Fruit fly (Drosophila melanogaster) whole organism, wandering third instar larva: ENCODE data around the gene Gyc88E.

Experiments
- Abd-B ChIP-seq: fragments of >200 bp; optimal IDR thresholded peaks from 2 replicates; lab custom pipeline; 2017; ENCODE audit warnings: missing biosample characterization, missing genetic modification characterization
- CG32264 ChIP-seq: fragments of 200-800 bp; sonication (Bioruptor generic); optimal IDR thresholded peaks from 2 replicates; lab custom pipeline; 2016; ENCODE audit warnings: missing biosample characterization, missing genetic modification characterization
- CG9705 ChIP-seq: fragments of 200-800 bp; sonication (Bioruptor generic); optimal IDR thresholded peaks from 2 replicates; lab custom pipeline; 2018; ENCODE audit warnings: missing biosample characterization, mild to moderate bottlenecking, missing genetic modification characterization
- CrebA ChIP-seq: fragments of 200-800 bp; sonication (Bioruptor generic); optimal IDR thresholded peaks from 2 replicates; lab custom pipeline; 2016; ENCODE audit warnings: missing biosample characterization, mild to moderate bottlenecking, missing genetic modification characterization, borderline replicate concordance
- Dfd ChIP-seq: fragments of >200 bp; optimal IDR thresholded peaks from 2 replicates; lab custom pipeline; 2017; ENCODE audit warnings: missing biosample characterization, missing genetic modification characterization
- Dif ChIP-seq: fragments of 200-275, 200-300 bp; sonication (Bioruptor generic); optimal IDR thresholded peaks from 2 replicates; lab custom pipeline; 2018; ENCODE audit warnings: missing biosample characterization, missing genetic modification characterization; ENCODE audit not compliant: partially characterized antibody
- GATAd ChIP-seq: sonication (Bioruptor generic); optimal IDR thresholded peaks from 2 replicates; lab custom pipeline; 2016; ENCODE audit warnings: missing biosample characterization, missing genetic modification characterization
- HLH106 ChIP-seq: fragments of 200-800 bp; optimal IDR thresholded peaks from 3 replicates; lab custom pipeline; 2019; ENCODE audit warnings: missing biosample characterization, mild to moderate bottlenecking, missing genetic modification characterization, moderate library complexity
- Hnf4 ChIP-seq: fragments of 200-800 bp; sonication (Bioruptor generic); optimal IDR thresholded peaks from 2 replicates; lab custom pipeline; 2016; ENCODE audit warnings: missing biosample characterization, mild to moderate bottlenecking, missing genetic modification characterization
- Hr78 ChIP-seq: fragments of >200 bp; optimal IDR thresholded peaks from 2 replicates; lab custom pipeline; 2017; ENCODE audit warnings: missing biosample characterization, missing genetic modification characterization
- Hr83 ChIP-seq: fragments of 200-300 bp; sonication (Bioruptor generic); optimal IDR thresholded peaks from 2 replicates; lab custom pipeline; 2016; ENCODE audit warnings: missing biosample characterization, mild to moderate bottlenecking, missing genetic modification characterization, moderate library complexity; ENCODE audit not compliant: poor library complexity, severe bottlenecking
- Jra ChIP-seq: sonication (Bioruptor generic); optimal IDR thresholded peaks from 2 replicates; lab custom pipeline; 2016; ENCODE audit warnings: missing biosample characterization, missing genetic modification characterization
- Mio ChIP-seq: sonication (Bioruptor generic); optimal IDR thresholded peaks from 2 replicates; lab custom pipeline; 2016; ENCODE audit warnings: missing biosample characterization, missing genetic modification characterization
- Myc ChIP-seq: fragments of >200 bp; optimal IDR thresholded peaks from 2 replicates; lab custom pipeline; 2017
- N ChIP-seq: fragments of >200 bp; optimal IDR thresholded peaks from 2 replicates; lab custom pipeline; 2018; ENCODE audit warnings: missing biosample characterization, missing external identifiers, missing genetic modification characterization
- OdsH ChIP-seq: fragments of 200-800 bp; sonication (Bioruptor generic); optimal IDR thresholded peaks from 2 replicates; lab custom pipeline; 2016; ENCODE audit warnings: missing biosample characterization, mild to moderate bottlenecking, missing genetic modification characterization
- Rel ChIP-seq, 2 experiments: fragments of 200-800 bp; sonication (Bioruptor generic) in 1 of 2; optimal IDR thresholded peaks; 2 replicates in 1 of 2; 3 replicates in 1 of 2; lab custom pipeline; 2016 to 2019; ENCODE audit warnings: mild to moderate bottlenecking in 2 of 2, missing biosample characterization in 2 of 2, missing genetic modification characterization in 2 of 2, moderate library complexity in 1 of 2
- Sp1 ChIP-seq: fragments of 200-800 bp; sonication (Bioruptor generic); optimal IDR thresholded peaks from 3 replicates; lab custom pipeline; 2019; ENCODE audit warnings: missing biosample characterization, mild to moderate bottlenecking, missing genetic modification characterization, moderate library complexity
- Vsx2 ChIP-seq: fragments of 200-300, 225-300 bp; sonication (Bioruptor generic); optimal IDR thresholded peaks from 2 replicates; lab custom pipeline; 2018; ENCODE audit warnings: missing biosample characterization, missing genetic modification characterization; ENCODE audit not compliant: partially characterized antibody
- br ChIP-seq: fragments of 200-800 bp; sonication (Bioruptor generic); optimal IDR thresholded peaks from 2 replicates; lab custom pipeline; 2016; ENCODE audit warnings: missing biosample characterization, missing genetic modification characterization
- brk ChIP-seq: fragments of 200-800 bp; sonication (Bioruptor generic); optimal IDR thresholded peaks from 2 replicates; lab custom pipeline; 2016; ENCODE audit warnings: missing biosample characterization, mild to moderate bottlenecking, missing genetic modification characterization
- dl ChIP-seq, 2 experiments: fragments of 175-275, 200-275 bp in 1 of 2; fragments of 200-275 bp in 1 of 2; sonication (Bioruptor generic); optimal IDR thresholded peaks; lab custom pipeline; 2018; ENCODE audit warnings: mild to moderate bottlenecking in 2 of 2, missing biosample characterization in 2 of 2, missing genetic modification characterization in 2 of 2, moderate library complexity in 2 of 2; ENCODE audit not compliant: partially characterized antibody in 2 of 2, insufficient read depth in 1 of 2
- dmrt93B ChIP-seq: fragments of 200-800 bp; sonication (Bioruptor generic); optimal IDR thresholded peaks from 2 replicates; lab custom pipeline; 2018; ENCODE audit warnings: missing biosample characterization, mild to moderate bottlenecking, missing genetic modification characterization
- dsf ChIP-seq: sonication (Bioruptor generic); optimal IDR thresholded peaks from 2 replicates; lab custom pipeline; 2016; ENCODE audit warnings: missing biosample characterization, missing genetic modification characterization, borderline replicate concordance
- ey ChIP-seq: fragments of 200-800 bp; sonication (Bioruptor generic); optimal IDR thresholded peaks from 2 replicates; lab custom pipeline; 2016; ENCODE audit warnings: missing biosample characterization, missing genetic modification characterization
- foxo ChIP-seq, 2 experiments: fragments of 200-800 bp; sonication (Bioruptor generic); optimal IDR thresholded peaks; 2 replicates in 1 of 2; 3 replicates in 1 of 2; lab custom pipeline; 2016 to 2017; ENCODE audit warnings: missing biosample characterization in 2 of 2, missing genetic modification characterization in 2 of 2
- fru ChIP-seq: fragments of 200-800 bp; sonication (Bioruptor generic); optimal IDR thresholded peaks from 3 replicates; lab custom pipeline; 2016; ENCODE audit warnings: missing biosample characterization, mild to moderate bottlenecking, missing genetic modification characterization
- h ChIP-seq: fragments of 200-800 bp; sonication (Bioruptor generic); optimal IDR thresholded peaks from 3 replicates; lab custom pipeline; 2016; ENCODE audit warnings: missing biosample characterization, mild to moderate bottlenecking, missing genetic modification characterization
- jim ChIP-seq: fragments of 175-275, 200-325 bp; sonication (Bioruptor generic); optimal IDR thresholded peaks from 2 replicates; lab custom pipeline; 2016; ENCODE audit warnings: missing biosample characterization, mild to moderate bottlenecking, missing genetic modification characterization
- lola ChIP-seq: fragments of >200 bp; optimal IDR thresholded peaks from 2 replicates; lab custom pipeline; 2017; ENCODE audit warnings: missing biosample characterization, missing genetic modification characterization
- pan ChIP-seq: fragments of >200 bp; optimal IDR thresholded peaks from 2 replicates; lab custom pipeline; 2017
- psq ChIP-seq: fragments of 200-800 bp; sonication (Bioruptor generic); optimal IDR thresholded peaks from 3 replicates; lab custom pipeline; 2017; ENCODE audit warnings: missing biosample characterization, mild to moderate bottlenecking, missing genetic modification characterization, moderate library complexity
- rgr ChIP-seq: fragments of 200-800 bp; sonication (Bioruptor generic); optimal IDR thresholded peaks from 3 replicates; lab custom pipeline; 2016; ENCODE audit warnings: missing biosample characterization, mild to moderate bottlenecking, missing genetic modification characterization
- sage ChIP-seq: fragments of 200-800 bp; sonication (Bioruptor generic); optimal IDR thresholded peaks from 2 replicates; lab custom pipeline; 2016; ENCODE audit warnings: missing biosample characterization, mild to moderate bottlenecking, missing genetic modification characterization
- sv ChIP-seq: fragments of 200-800 bp; sonication (Bioruptor generic); optimal IDR thresholded peaks from 3 replicates; lab custom pipeline; 2016; ENCODE audit warnings: missing biosample characterization, missing genetic modification characterization
- tai ChIP-seq: sonication (Bioruptor generic); optimal IDR thresholded peaks from 2 replicates; lab custom pipeline; 2016; ENCODE audit warnings: missing biosample characterization, missing genetic modification characterization
- usp ChIP-seq: fragments of >200 bp; optimal IDR thresholded peaks from 2 replicates; lab custom pipeline; 2017; ENCODE audit warnings: missing biosample characterization, missing genetic modification characterization
- woc ChIP-seq: sonication (Bioruptor generic); optimal IDR thresholded peaks from 2 replicates; lab custom pipeline; 2016; ENCODE audit warnings: missing biosample characterization, mild to moderate bottlenecking, missing genetic modification characterization

Gyc88E gene

dm6 chr3R:15218824-15219576 lies 68.8 kb downstream of the Gyc88E start, which contains the start of the genes SIDL and CG12241:
TSS of gene SIDL (minus strand) at chr3R:15218874.
TSS of gene CG12241 (plus strand) at chr3R:15219256.
- TF ChIP-seq tai (GFP tag; lab: Kevin White, UChicago) = no peak
- no peak for TF ChIP-seq Hnf4 (GFP tag; lab: Kevin White, UChicago)
- no peak for TF ChIP-seq Abd-B (GFP tag; lab: Kevin White, UChicago)
- no peak for TF ChIP-seq CrebA (GFP tag; lab: Kevin White, UChicago)
- TF ChIP-seq GATAd (GFP tag; lab: Kevin White, UChicago) = peak; percentile 9
- TF ChIP-seq Hr78 (GFP tag; lab: Kevin White, UChicago) = no peak
- TF ChIP-seq dmrt93B (GFP tag; lab: Kevin White, UChicago) = no peak
- TF ChIP-seq Dfd (GFP tag; lab: Kevin White, UChicago) = no peak
- TF ChIP-seq HLH106 = peak; percentile 94
- TF ChIP-seq Rel (GFP tag; optimal IDR thresholded peaks at IDR 0.05; lab: Kevin White, UChicago) = no peak
- TF ChIP-seq Rel (tag; optimal IDR thresholded peaks at IDR 0.05; lab: Kevin White, UChicago) = peak; percentile 74
- peak; percentile 63 for TF ChIP-seq sv (GFP tag; lab: Kevin White, UChicago)
- TF ChIP-seq woc (GFP tag; lab: Kevin White, UChicago) = no peak
- TF ChIP-seq foxo (GFP tag; optimal IDR thresholded peaks at IDR 0.05; lab: Kevin White, UChicago) = peak; percentile 28 to 94
- TF ChIP-seq CG32264 (GFP tag; lab: Kevin White, UChicago) = peak; percentile 83
- TF ChIP-seq N (GFP tag; lab: Kevin White, UChicago) = no peak
- no peak for TF ChIP-seq lola
- no peak for TF ChIP-seq Jra (GFP tag; lab: Kevin White, UChicago)
- TF ChIP-seq dsf (GFP tag; lab: Kevin White, UChicago) = no peak
- no peak for TF ChIP-seq sage (GFP tag; lab: Kevin White, UChicago)
- TF ChIP-seq br (GFP tag; lab: Kevin White, UChicago) = no peak
- no peak for TF ChIP-seq brk (GFP tag; lab: Kevin White, UChicago)
- no peak for TF ChIP-seq fru (GFP tag; lab: Kevin White, UChicago)
- peak; percentile 67 for TF ChIP-seq psq (GFP tag; lab: Kevin White, UChicago)
- TF ChIP-seq dl (GFP tag; optimal IDR thresholded peaks at IDR 0.05; lab: Kevin White, UChicago; ENCODE audit: insufficient read depth in 1 of 2, partially characterized antibody in 2 of 2) = no peak
- TF ChIP-seq h (GFP tag; lab: Kevin White, UChicago) = peak; percentile 95
- peak; percentile 41 for TF ChIP-seq Mio (GFP tag; lab: Kevin White, UChicago)
- peak; percentile 72 for TF ChIP-seq CG9705 (GFP tag; lab: Kevin White, UChicago)
- no peak for TF ChIP-seq usp (GFP tag; lab: Kevin White, UChicago)
- TF ChIP-seq rgr (GFP tag; lab: Kevin White, UChicago) = peak; percentile 71
- no peak for TF ChIP-seq pan (lab: Kevin White, UChicago)
- TF ChIP-seq Dif (GFP tag; lab: Kevin White, UChicago) = no peak
- peak; percentile 77 for TF ChIP-seq ey (GFP tag; lab: Kevin White, UChicago)
- peak; percentile 62 for TF ChIP-seq OdsH (GFP tag; lab: Kevin White, UChicago)
- peak; percentile 75 for TF ChIP-seq Sp1 (GFP tag; lab: Kevin White, UChicago)
- no peak for TF ChIP-seq jim
- no peak for TF ChIP-seq Myc
- no peak for TF ChIP-seq Hr83 (GFP tag; lab: Kevin White, UChicago)
- TF ChIP-seq Vsx2 (GFP tag; lab: Kevin White, UChicago) = no peak

DNA sequence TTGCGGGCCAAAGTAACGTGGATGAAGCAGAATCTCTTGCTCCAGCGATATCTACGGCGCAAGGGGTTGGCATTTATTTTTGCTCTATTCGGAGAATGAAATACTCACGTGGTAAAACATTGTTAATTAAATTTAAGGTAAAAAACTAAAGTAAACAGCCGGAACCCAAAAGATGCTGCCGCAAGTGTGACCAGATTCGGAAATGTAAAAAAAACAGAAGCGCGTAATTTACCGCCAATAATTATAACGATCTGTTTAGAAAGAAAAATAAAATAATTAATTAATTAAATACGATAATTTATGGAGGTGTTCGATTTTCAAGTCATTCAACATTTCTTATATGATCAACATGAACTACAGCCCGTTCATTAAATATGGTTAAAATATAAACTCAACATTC lies 72.8 kb downstream of the Gyc88E start, which contains the start of gene Polr2G:
TSS of gene Polr2G (minus strand) at position 208 of the 400 bp plus-strand sequence.
- TF ChIP-seq Sp1 (GFP tag; lab: Kevin White, UChicago) (no peak), Hnf4 (GFP tag; lab: Kevin White, UChicago) (no peak), lola (no peak)
